Fruit fly (Drosophila melanogaster) whole organism, embryonic: Measurements from ENCODE around the gene CG13108.

Experiments
- Awh ChIP-seq: fragments of 200-800 bp; sonication (Bioruptor generic); IDR thresholded peaks from 2 replicates; pipeline ENCODE4, ENCODE4 v1.3.6; 2022; ENCODE audit warnings: missing biosample characterization, missing genetic modification characterization
- C15 ChIP-seq: fragments of 200-800 bp; sonication (Bioruptor generic); IDR thresholded peaks from 3 replicates; pipeline ENCODE4 v1.3.6; 2022; ENCODE audit warnings: missing biosample characterization, missing genetic modification characterization
- CG10431 ChIP-seq: fragments of 200-800 bp; sonication (Bioruptor generic); optimal IDR thresholded peaks from 3 replicates; lab custom pipeline; 2018; ENCODE audit warnings: missing biosample characterization, mild to moderate bottlenecking, missing genetic modification characterization
- CG11398 ChIP-seq: fragments of 200-800 bp; sonication (Bioruptor generic); optimal IDR thresholded peaks from 2 replicates; lab custom pipeline; 2016; ENCODE audit warnings: missing biosample characterization, missing genetic modification characterization
- CG14667 ChIP-seq: fragments of 200-800 bp; sonication (Bioruptor generic); IDR thresholded peaks from 2 replicates; pipeline ENCODE4 v1.3.6; 2022; ENCODE audit warnings: missing biosample characterization, missing genetic modification characterization
- CG14965 ChIP-seq: fragments of 200-800 bp; sonication (Bioruptor generic); optimal IDR thresholded peaks from 2 replicates; lab custom pipeline; 2016; ENCODE audit warnings: missing biosample characterization, missing genetic modification characterization, borderline replicate concordance
- CG15011 ChIP-seq: fragments of 200-800 bp; sonication (Bioruptor generic); optimal IDR thresholded peaks from 3 replicates; lab custom pipeline; 2018; ENCODE audit warnings: missing biosample characterization, mild to moderate bottlenecking, missing genetic modification characterization
- CG15514 ChIP-seq: fragments of 200-800 bp; sonication (Bioruptor generic); optimal IDR thresholded peaks from 3 replicates; lab custom pipeline; 2017; ENCODE audit warnings: missing biosample characterization, missing genetic modification characterization, mild to moderate bottlenecking, moderate library complexity, missing genetic modification reagents
- CG17361 ChIP-seq: fragments of 200-800 bp; sonication (Bioruptor generic); IDR thresholded peaks from 3 replicates; pipeline ENCODE4 v1.3.6; 2022; ENCODE audit warnings: missing biosample characterization, missing genetic modification characterization
- CG17829 ChIP-seq: fragments of 200-800 bp; optimal IDR thresholded peaks from 2 replicates; lab custom pipeline; 2019; ENCODE audit warnings: missing biosample characterization, mild to moderate bottlenecking, missing genetic modification characterization, moderate library complexity
- CG17912 ChIP-seq: fragments of 200-800 bp; sonication (Bioruptor generic); optimal IDR thresholded peaks from 2 replicates; lab custom pipeline; 2018; ENCODE audit warnings: missing biosample characterization, mild to moderate bottlenecking, missing genetic modification characterization
- CG2120 ChIP-seq: fragments of 200-800 bp; sonication (Bioruptor generic); optimal IDR thresholded peaks from 3 replicates; lab custom pipeline; 2016; ENCODE audit warnings: missing biosample characterization, missing genetic modification characterization
- CG30431 ChIP-seq: fragments of 200-800 bp; sonication (Bioruptor generic); optimal IDR thresholded peaks from 2 replicates; lab custom pipeline; 2017; ENCODE audit warnings: missing biosample characterization, missing genetic modification characterization
- CG31441 ChIP-seq: fragments of 200-800 bp; sonication (Bioruptor generic); IDR thresholded peaks from 2 replicates; pipeline ENCODE4 v1.3.6; 2022; ENCODE audit warnings: missing biosample characterization, missing genetic modification characterization
- CG34422 ChIP-seq: fragments of 200-800 bp; sonication (Bioruptor generic); IDR thresholded peaks from 3 replicates; pipeline ENCODE4 v1.3.6; 2022; ENCODE audit warnings: missing biosample characterization, missing genetic modification characterization
- CG6689 ChIP-seq: fragments of 200-800 bp; sonication (Bioruptor generic); IDR thresholded peaks from 2 replicates; pipeline ENCODE4 v1.3.6; 2022; ENCODE audit warnings: missing biosample characterization, missing genetic modification characterization
- CG9817 ChIP-seq: fragments of 200-800 bp; sonication (Bioruptor generic); optimal IDR thresholded peaks from 2 replicates; lab custom pipeline; 2018; ENCODE audit warnings: missing biosample characterization, mild to moderate bottlenecking, missing genetic modification characterization, moderate library complexity
- CG9932 ChIP-seq: fragments of 200-800 bp; sonication (Bioruptor generic); IDR thresholded peaks from 2 replicates; pipeline ENCODE4 v1.3.6; 2022; ENCODE audit warnings: missing biosample characterization, missing genetic modification characterization
- D19B ChIP-seq: fragments of 200-800 bp; sonication (Bioruptor generic); optimal IDR thresholded peaks from 2 replicates; lab custom pipeline; 2017; ENCODE audit warnings: missing biosample characterization, mild to moderate bottlenecking, missing genetic modification characterization
- Dbx ChIP-seq: fragments of 200-800 bp; sonication (Bioruptor generic); IDR thresholded peaks from 3 replicates; pipeline ENCODE4 v1.3.6; 2022; ENCODE audit warnings: missing biosample characterization, missing genetic modification characterization
- Doc2 ChIP-seq: fragments of 200-800 bp; sonication (Bioruptor generic); IDR thresholded peaks from 2 replicates; pipeline ENCODE4 v1.3.6; 2022; ENCODE audit warnings: missing biosample characterization, missing genetic modification characterization
- H15 ChIP-seq: fragments of 200-800 bp; sonication (Bioruptor generic); IDR thresholded peaks from 3 replicates; pipeline ENCODE4 v1.3.6; 2022; ENCODE audit warnings: missing biosample characterization, missing genetic modification characterization
- Hr3 ChIP-seq: fragments of 200-800 bp; sonication (Bioruptor generic); optimal IDR thresholded peaks from 3 replicates; lab custom pipeline; 2016; ENCODE audit warnings: missing biosample characterization, missing genetic modification characterization
- Hr78 ChIP-seq, 2 experiments: fragments of 200-800 bp in 1 of 2; fragments of >200 bp in 1 of 2; sonication (Bioruptor generic) in 1 of 2; optimal IDR thresholded peaks; 2 replicates each; lab custom pipeline; 2017 to 2019; ENCODE audit warnings: missing biosample characterization in 2 of 2, missing genetic modification characterization in 2 of 2, mild to moderate bottlenecking in 1 of 2, moderate library complexity in 1 of 2
- Lhr ChIP-seq: fragments of 200-800 bp; sonication (Bioruptor generic); optimal IDR thresholded peaks from 3 replicates; lab custom pipeline; 2017; ENCODE audit warnings: mild to moderate bottlenecking, missing biosample characterization, missing genetic modification reagents, missing genetic modification characterization
- NK7.1 ChIP-seq: fragments of 200-800 bp; sonication (Bioruptor generic); optimal IDR thresholded peaks from 3 replicates; lab custom pipeline; 2016; ENCODE audit warnings: missing biosample characterization, missing genetic modification characterization
- PHDP ChIP-seq: fragments of 200-800 bp; sonication (Bioruptor generic); optimal IDR thresholded peaks from 3 replicates; lab custom pipeline; 2018; ENCODE audit warnings: missing biosample characterization, mild to moderate bottlenecking, missing genetic modification characterization, moderate library complexity
- Ptx1 ChIP-seq: fragments of 200-800 bp; sonication (Bioruptor generic); IDR thresholded peaks from 2 replicates; pipeline ENCODE4 v1.3.6; 2022; ENCODE audit warnings: missing biosample characterization, missing genetic modification characterization
- Spps ChIP-seq: fragments of 200-800 bp; sonication (Bioruptor generic); optimal IDR thresholded peaks from 2 replicates; lab custom pipeline; 2018; ENCODE audit warnings: missing biosample characterization, mild to moderate bottlenecking, missing genetic modification characterization
- Tbp ChIP-seq: fragments of >200 bp; optimal IDR thresholded peaks from 2 replicates; lab custom pipeline; 2018; ENCODE audit warnings: missing biosample characterization, missing genetic modification characterization
- Xrp1 ChIP-seq: fragments of 200-800 bp; sonication (Bioruptor generic); IDR thresholded peaks from 2 replicates; pipeline ENCODE4 v1.3.6; 2022; ENCODE audit warnings: missing biosample characterization, missing genetic modification characterization
- bowl ChIP-seq: fragments of 200-800 bp; sonication (Bioruptor generic); IDR thresholded peaks from 2 replicates; pipeline ENCODE4 v1.3.6; 2022; ENCODE audit warnings: missing biosample characterization, missing genetic modification characterization
- btn ChIP-seq: fragments of 200-800 bp; sonication (Bioruptor generic); optimal IDR thresholded peaks from 2 replicates; lab custom pipeline; 2016; ENCODE audit warnings: missing biosample characterization, missing genetic modification characterization
- caup ChIP-seq: fragments of 200-800 bp; sonication (Bioruptor generic); optimal IDR thresholded peaks from 3 replicates; lab custom pipeline; 2017; ENCODE audit warnings: missing biosample characterization, mild to moderate bottlenecking, missing genetic modification characterization, moderate library complexity; ENCODE audit not compliant: severe bottlenecking
- crol ChIP-seq: fragments of 200-800 bp; sonication (Bioruptor generic); IDR thresholded peaks from 2 replicates; pipeline ENCODE4 v1.3.6; 2022; ENCODE audit warnings: missing biosample characterization, missing genetic modification characterization
- da ChIP-seq: fragments of 200-800 bp; sonication (Bioruptor generic); optimal IDR thresholded peaks from 2 replicates; lab custom pipeline; 2016; ENCODE audit warnings: missing biosample characterization, missing genetic modification characterization
- dmrt11E ChIP-seq: fragments of 200-800 bp; sonication (Bioruptor generic); optimal IDR thresholded peaks from 3 replicates; lab custom pipeline; 2018; ENCODE audit warnings: missing biosample characterization, mild to moderate bottlenecking, missing genetic modification characterization, moderate library complexity
- gfzf ChIP-seq: fragments of 200-800 bp; sonication (Bioruptor generic); optimal IDR thresholded peaks from 2 replicates; lab custom pipeline; 2016; ENCODE audit warnings: missing biosample characterization, mild to moderate bottlenecking, missing genetic modification characterization, moderate library complexity
- klu ChIP-seq: fragments of 200-800 bp; sonication (Bioruptor generic); IDR thresholded peaks from 2 replicates; pipeline ENCODE4 v1.3.6; 2022; ENCODE audit warnings: missing biosample characterization, missing genetic modification characterization
- luna ChIP-seq: fragments of 200-800 bp; sonication (Bioruptor generic); optimal IDR thresholded peaks from 2 replicates; lab custom pipeline; 2016; ENCODE audit warnings: missing biosample characterization, missing genetic modification characterization
- nom ChIP-seq: fragments of 200-800 bp; sonication (Bioruptor generic); optimal IDR thresholded peaks from 2 replicates; lab custom pipeline; 2017; ENCODE audit warnings: missing biosample characterization, missing genetic modification characterization, mild to moderate bottlenecking, moderate library complexity, missing genetic modification reagents
- pum ChIP-seq: fragments of 200-800 bp; sonication (Bioruptor generic); optimal IDR thresholded peaks from 2 replicates; lab custom pipeline; 2016; ENCODE audit warnings: missing biosample characterization, missing genetic modification characterization
- ro ChIP-seq: fragments of 200-800 bp; sonication (Bioruptor generic); IDR thresholded peaks from 2 replicates; pipeline ENCODE4 v1.3.6; 2022; ENCODE audit warnings: missing biosample characterization, missing genetic modification characterization
- salm ChIP-seq: fragments of 200-800 bp; sonication (Bioruptor generic); optimal IDR thresholded peaks from 2 replicates; lab custom pipeline; 2018; ENCODE audit warnings: missing biosample characterization, mild to moderate bottlenecking, missing genetic modification characterization
- schlank ChIP-seq: fragments of 200-800 bp; sonication (Bioruptor generic); optimal IDR thresholded peaks from 2 replicates; lab custom pipeline; 2018; ENCODE audit warnings: missing biosample characterization, mild to moderate bottlenecking, missing genetic modification characterization
- so ChIP-seq: fragments of 200-800 bp; sonication (Bioruptor generic); IDR thresholded peaks from 3 replicates; pipeline ENCODE4 v1.3.6; 2022; ENCODE audit warnings: missing biosample characterization, missing genetic modification characterization
- sqz ChIP-seq: fragments of 200-800 bp; sonication (Bioruptor generic); optimal IDR thresholded peaks from 3 replicates; lab custom pipeline; 2018; ENCODE audit warnings: missing biosample characterization, mild to moderate bottlenecking, missing genetic modification characterization
- stc ChIP-seq: fragments of 200-800 bp; sonication (Bioruptor generic); IDR thresholded peaks from 2 replicates; pipeline ENCODE4 v1.3.6; 2022; ENCODE audit warnings: missing biosample characterization, missing genetic modification characterization
- vfl ChIP-seq: fragments of 200-800 bp; sonication (Bioruptor generic); optimal IDR thresholded peaks from 2 replicates; lab custom pipeline; 2016; ENCODE audit warnings: missing biosample characterization, missing genetic modification characterization
- zfh1 ChIP-seq: fragments of 200-800 bp; sonication (Bioruptor generic); IDR thresholded peaks from 3 replicates; pipeline ENCODE4 v1.3.6; 2022; ENCODE audit warnings: missing biosample characterization, missing genetic modification characterization

CG13108 gene

DNA sequence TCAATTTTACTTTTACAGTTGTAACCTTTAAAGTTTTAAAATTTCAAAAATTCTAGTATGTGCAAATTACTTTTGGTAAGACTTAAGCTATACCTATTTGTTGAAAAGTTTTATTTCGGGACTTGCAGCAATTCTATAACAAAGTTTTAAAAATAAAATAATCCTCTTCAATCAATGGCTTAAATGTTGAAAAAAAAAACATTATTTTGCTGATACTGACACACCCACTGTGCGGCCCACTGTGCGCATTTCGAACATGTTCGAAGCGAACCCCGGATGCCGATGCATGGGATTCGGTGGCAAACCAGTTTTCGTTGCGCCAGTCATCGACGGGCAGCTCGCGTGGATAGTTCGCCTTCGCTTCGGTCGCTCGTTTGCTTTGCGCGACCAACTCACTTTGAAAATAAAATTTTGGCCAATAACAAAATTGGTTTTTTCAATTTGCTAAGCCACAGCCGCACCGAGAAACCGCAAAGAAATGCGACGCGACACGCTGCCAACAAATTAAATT is 38.6 kb upstream of the CG13108 start, which contains the start of gene CG32982 (continued):
- TF ChIP-seq vfl (GFP tag; lab: Kevin White, UChicago) (peak; percentile 77), Lhr (GFP tag; lab: Kevin White, UChicago) (peak; percentile 64), Tbp (GFP tag; lab: Kevin White, UChicago) (no peak), CG15011 (peak; percentile 86), Dbx (GFP tag; lab: Robert Waterston, UW) (peak; percentile 93), Hr3 (GFP tag; lab: Kevin White, UChicago) (peak; percentile 92), nom (GFP tag; lab: Kevin White, UChicago) (peak; percentile 50), Hr78 (GFP tag; optimal IDR thresholded peaks at IDR 0.05; lab: Kevin White, UChicago) (peak in 1 of 2 experiments; percentile 78), gfzf (GFP tag; lab: Kevin White, UChicago) (no peak), so (GFP tag; lab: Robert Waterston, UW) (peak; percentile 88), Ptx1 (GFP tag; lab: Robert Waterston, UW) (peak; percentile 92), Xrp1 (GFP tag; lab: Robert Waterston, UW) (peak; percentile 92), crol (GFP tag; lab: Robert Waterston, UW) (0 out of 2 replicates have a peak, but pooled peaks have one; percentile 30), salm (tag; lab: Kevin White, UChicago) (peak; percentile 67), CG2120 (GFP tag; lab: Kevin White, UChicago) (peak; percentile 95), CG10431 (peak; percentile 58), CG15514 (GFP tag; lab: Kevin White, UChicago) (peak; percentile 72), schlank (tag; lab: Kevin White, UChicago) (peak; percentile 47), C15 (GFP tag; lab: Robert Waterston, UW) (peak; percentile 76; the same call in 2 of the 3 replicates), CG31441 (GFP tag; lab: Robert Waterston, UW) (peak; percentile 90), bowl (GFP tag; lab: Robert Waterston, UW) (no peak; the same call in 1 of the 2 replicates), Awh (GFP tag; lab: Robert Waterston, UW) (peak; percentile 79), D19B (GFP tag; lab: Kevin White, UChicago) (peak; percentile 82), CG6689 (GFP tag; lab: Robert Waterston, UW) (peak; percentile 92), zfh1 (GFP tag; lab: Robert Waterston, UW) (peak; percentile 84), CG17912 (GFP tag; lab: Kevin White, UChicago) (peak; percentile 27), da (GFP tag; lab: Kevin White, UChicago) (peak; percentile 89), stc (peak; percentile 77), ro (GFP tag; lab: Robert Waterston, UW) (peak; percentile 81; the same call in 1 of the 2 replicates), sqz (GFP tag; lab: Kevin White, UChicago) (peak; percentile 68), Doc2 (peak; percentile 82), CG17361 (GFP tag; lab: Robert Waterston, UW) (peak; percentile 95), btn (peak; percentile 70), CG34422 (GFP tag; lab: Robert Waterston, UW) (peak; percentile 91), H15 (peak; percentile 84; the same call in 2 of the 3 replicates), caup (GFP tag; lab: Kevin White, UChicago) (peak; percentile 92), PHDP (tag; lab: Kevin White, UChicago) (peak; percentile 89), CG9817 (tag; lab: Kevin White, UChicago) (peak; percentile 92), pum (GFP tag; lab: Kevin White, UChicago) (peak; percentile 92), NK7.1 (GFP tag; lab: Kevin White, UChicago) (peak; percentile 87), CG14965 (GFP tag; lab: Kevin White, UChicago) (peak; percentile 12), CG17829 (peak; percentile 90), dmrt11E (tag; lab: Kevin White, UChicago) (peak; percentile 63), CG11398 (peak; percentile 82), Spps (peak; percentile 62), CG14667 (GFP tag; lab: Robert Waterston, UW) (peak; percentile 83; the same call in 1 of the 2 replicates), klu (GFP tag; lab: Robert Waterston, UW) (peak; percentile 91; the same call in 1 of the 2 replicates), CG30431 (peak; percentile 85), luna (GFP tag; lab: Kevin White, UChicago) (peak; percentile 83), CG9932 (GFP tag; lab: Robert Waterston, UW) (peak; percentile 93)
